Fruit fly (Drosophila melanogaster) whole organism, embryonic: ENCODE results near the gene CG17221.

Source experiments
- Adf1 ChIP-seq: fragments of 200-800 bp; sonication (Bioruptor generic); IDR thresholded peaks from 2 replicates; pipeline ENCODE4 v1.3.6; 2022; ENCODE audit warnings: missing biosample characterization, missing genetic modification characterization
- Asciz ChIP-seq: fragments of 200-800 bp; sonication (Bioruptor generic); optimal IDR thresholded peaks from 2 replicates; lab custom pipeline; 2017; ENCODE audit warnings: missing biosample characterization, mild to moderate bottlenecking, missing genetic modification characterization, missing genetic modification reagents
- CG10209 ChIP-seq: fragments of 200-800 bp; sonication (Bioruptor generic); optimal IDR thresholded peaks from 3 replicates; lab custom pipeline; 2017; ENCODE audit warnings: missing biosample characterization, mild to moderate bottlenecking, missing genetic modification characterization, missing genetic modification reagents
- CG11093 ChIP-seq: fragments of 200-800 bp; sonication (Bioruptor generic); IDR thresholded peaks from 3 replicates; pipeline ENCODE4 v1.3.6; 2022; ENCODE audit warnings: missing biosample characterization, missing genetic modification characterization
- CG12104 ChIP-seq: fragments of 200-800 bp; sonication (Bioruptor generic); optimal IDR thresholded peaks from 3 replicates; lab custom pipeline; 2016; ENCODE audit warnings: missing biosample characterization, missing genetic modification characterization
- CG12299 ChIP-seq: fragments of 200-800 bp; sonication (Bioruptor generic); optimal IDR thresholded peaks from 2 replicates; lab custom pipeline; 2018; ENCODE audit warnings: missing biosample characterization, mild to moderate bottlenecking, missing genetic modification characterization
- CG12659 ChIP-seq: fragments of 200-800 bp; sonication (Bioruptor generic); optimal IDR thresholded peaks from 3 replicates; lab custom pipeline; 2017; ENCODE audit warnings: mild to moderate bottlenecking, missing biosample characterization, missing genetic modification reagents, missing genetic modification characterization
- CG13287 ChIP-seq: fragments of 200-800 bp; sonication (Bioruptor generic); IDR thresholded peaks from 2 replicates; pipeline ENCODE4 v1.3.6; 2022; ENCODE audit warnings: missing biosample characterization, missing genetic modification characterization; ENCODE audit not compliant: partially characterized antibody
- CG13424 ChIP-seq: fragments of 200-800 bp; sonication (Bioruptor generic); optimal IDR thresholded peaks from 2 replicates; lab custom pipeline; 2019; ENCODE audit warnings: missing biosample characterization, mild to moderate bottlenecking, missing genetic modification characterization, moderate library complexity
- CG1529 ChIP-seq: fragments of 200-800 bp; sonication (Bioruptor generic); optimal IDR thresholded peaks from 3 replicates; lab custom pipeline; 2018; ENCODE audit warnings: missing biosample characterization, missing genetic modification characterization
- CG15601 ChIP-seq: fragments of 200-800 bp; sonication (Bioruptor generic); optimal IDR thresholded peaks from 3 replicates; lab custom pipeline; 2019; ENCODE audit warnings: missing biosample characterization, mild to moderate bottlenecking, missing genetic modification characterization, moderate library complexity
- CG17186 ChIP-seq: fragments of 200-800 bp; sonication (Bioruptor generic); optimal IDR thresholded peaks from 3 replicates; lab custom pipeline; 2017; ENCODE audit warnings: missing biosample characterization, missing genetic modification reagents, missing genetic modification characterization
- CG17361 ChIP-seq: fragments of 200-800 bp; sonication (Bioruptor generic); IDR thresholded peaks from 3 replicates; pipeline ENCODE4 v1.3.6; 2022; ENCODE audit warnings: missing biosample characterization, missing genetic modification characterization
- CG17829 ChIP-seq: fragments of 200-800 bp; optimal IDR thresholded peaks from 2 replicates; lab custom pipeline; 2019; ENCODE audit warnings: missing biosample characterization, mild to moderate bottlenecking, missing genetic modification characterization, moderate library complexity
- CG2120 ChIP-seq: fragments of 200-800 bp; sonication (Bioruptor generic); optimal IDR thresholded peaks from 3 replicates; lab custom pipeline; 2016; ENCODE audit warnings: missing biosample characterization, missing genetic modification characterization
- CG2202 ChIP-seq: fragments of 200-800 bp; sonication (Bioruptor generic); optimal IDR thresholded peaks from 2 replicates; lab custom pipeline; 2018; ENCODE audit warnings: missing biosample characterization, mild to moderate bottlenecking, missing genetic modification characterization
- CG2875 ChIP-seq: fragments of 200-800 bp; sonication (Bioruptor generic); optimal IDR thresholded peaks from 2 replicates; lab custom pipeline; 2017; ENCODE audit warnings: missing biosample characterization, mild to moderate bottlenecking, missing genetic modification characterization, missing genetic modification reagents
- CG31441 ChIP-seq: fragments of 200-800 bp; sonication (Bioruptor generic); IDR thresholded peaks from 2 replicates; pipeline ENCODE4 v1.3.6; 2022; ENCODE audit warnings: missing biosample characterization, missing genetic modification characterization
- CG33213 ChIP-seq: fragments of 200-800 bp; sonication (Bioruptor generic); optimal IDR thresholded peaks from 3 replicates; lab custom pipeline; 2016; ENCODE audit warnings: missing biosample characterization, missing genetic modification characterization
- CG3407 ChIP-seq: fragments of 200-800 bp; sonication (Bioruptor generic); optimal IDR thresholded peaks from 2 replicates; lab custom pipeline; 2018; ENCODE audit warnings: missing biosample characterization, mild to moderate bottlenecking, missing genetic modification characterization
- CG3995 ChIP-seq: fragments of 200-800 bp; sonication (Bioruptor generic); optimal IDR thresholded peaks from 3 replicates; lab custom pipeline; 2016; ENCODE audit warnings: missing biosample characterization, missing genetic modification characterization
- CG6272 ChIP-seq: fragments of 200-800 bp; sonication (Bioruptor generic); IDR thresholded peaks from 2 replicates; pipeline ENCODE4 v1.3.6; 2022; ENCODE audit warnings: missing biosample characterization, missing genetic modification characterization
- CG9215 ChIP-seq: fragments of 200-800 bp; sonication (Bioruptor generic); IDR thresholded peaks from 2 replicates; pipeline ENCODE4 v1.3.6; 2022; ENCODE audit warnings: missing biosample characterization, missing genetic modification characterization
- D ChIP-seq, 2 experiments: fragments of 200-800 bp in 1 of 2; fragments of >200 bp in 1 of 2; sonication (Bioruptor generic) in 1 of 2; optimal IDR thresholded peaks; 2 replicates in 1 of 2; 3 replicates in 1 of 2; lab custom pipeline; 2017; ENCODE audit warnings: mild to moderate bottlenecking in 1 of 2, missing biosample characterization in 1 of 2, missing genetic modification characterization in 1 of 2, missing genetic modification reagents in 1 of 2
- Doc3 ChIP-seq: fragments of 200-800 bp; sonication (Bioruptor generic); IDR thresholded peaks from 3 replicates; pipeline ENCODE4 v1.3.6; 2022; ENCODE audit warnings: missing biosample characterization, missing genetic modification characterization; ENCODE audit not compliant: partially characterized antibody
- E2f2 ChIP-seq: fragments of 200-800 bp; sonication (Bioruptor generic); IDR thresholded peaks from 2 replicates; pipeline ENCODE4 v1.3.6; 2022; ENCODE audit warnings: missing biosample characterization, missing genetic modification characterization
- MESR4 ChIP-seq: fragments of 200-800 bp; sonication (Bioruptor generic); optimal IDR thresholded peaks from 2 replicates; lab custom pipeline; 2018; ENCODE audit warnings: missing biosample characterization, mild to moderate bottlenecking, missing genetic modification characterization, moderate library complexity
- Oaz ChIP-seq: fragments of 200-800 bp; sonication (Bioruptor generic); IDR thresholded peaks from 2 replicates; pipeline ENCODE4 v1.3.6; 2022; ENCODE audit warnings: missing biosample characterization, missing genetic modification characterization
- Pdp1 ChIP-seq, 2 experiments: fragments of 200-800 bp; sonication (Bioruptor generic); optimal IDR thresholded peaks; 3 replicates each; lab custom pipeline; 2016; ENCODE audit warnings: missing biosample characterization in 2 of 2, missing genetic modification characterization in 2 of 2, mild to moderate bottlenecking in 1 of 2, moderate library complexity in 1 of 2
- Rfx ChIP-seq: fragments of 200-800 bp; sonication (Bioruptor generic); IDR thresholded peaks from 2 replicates; pipeline ENCODE4 v1.3.6; 2022; ENCODE audit warnings: missing biosample characterization, missing genetic modification characterization
- Scr ChIP-seq: fragments of 200-800 bp; sonication (Bioruptor generic); IDR thresholded peaks from 2 replicates; pipeline ENCODE4 v1.3.6; 2022; ENCODE audit warnings: missing biosample characterization, missing genetic modification characterization; ENCODE audit not compliant: partially characterized antibody
- ato ChIP-seq: fragments of 200-800 bp; sonication (Bioruptor generic); IDR thresholded peaks from 2 replicates; pipeline ENCODE4 v1.3.6; 2022; ENCODE audit warnings: missing biosample characterization, missing genetic modification characterization; ENCODE audit not compliant: partially characterized antibody
- dysf ChIP-seq: fragments of 200-800 bp; sonication (Bioruptor generic); IDR thresholded peaks from 3 replicates; pipeline ENCODE4 v1.3.6; 2022; ENCODE audit warnings: missing biosample characterization, missing genetic modification characterization
- gem ChIP-seq: fragments of 200-800 bp; sonication (Bioruptor generic); optimal IDR thresholded peaks from 2 replicates; lab custom pipeline; 2019; ENCODE audit warnings: missing biosample characterization, mild to moderate bottlenecking, missing genetic modification characterization, moderate library complexity
- gt ChIP-seq: fragments of 200-800 bp; sonication (Bioruptor generic); IDR thresholded peaks from 2 replicates; pipeline ENCODE4 v1.3.6; 2022; ENCODE audit warnings: missing biosample characterization, missing genetic modification characterization
- ken ChIP-seq: fragments of 200-800 bp; sonication (Bioruptor generic); IDR thresholded peaks from 3 replicates; pipeline ENCODE4 v1.3.6; 2022; ENCODE audit warnings: missing biosample characterization, missing genetic modification characterization
- klu ChIP-seq: fragments of 200-800 bp; sonication (Bioruptor generic); IDR thresholded peaks from 2 replicates; pipeline ENCODE4 v1.3.6; 2022; ENCODE audit warnings: missing biosample characterization, missing genetic modification characterization
- odd ChIP-seq: fragments of 200-800 bp; sonication (Bioruptor generic); optimal IDR thresholded peaks from 2 replicates; lab custom pipeline; 2017; ENCODE audit warnings: missing biosample characterization, mild to moderate bottlenecking, missing genetic modification characterization
- pan ChIP-seq, 4 experiments: fragments of >200 bp in 3 of 4; fragments of 200-800 bp in 1 of 4; sonication (Bioruptor generic) in 1 of 4; optimal IDR thresholded peaks in 3 of 4; IDR thresholded peaks in 1 of 4; 2 replicates each; pipeline versions ENCODE4 v1.3.6 to Lab custom; 2017 to 2022; ENCODE audit warnings: missing biosample characterization in 2 of 4, missing genetic modification characterization in 2 of 4, mixed read lengths in 1 of 4
- pum ChIP-seq: fragments of 200-800 bp; sonication (Bioruptor generic); optimal IDR thresholded peaks from 2 replicates; lab custom pipeline; 2016; ENCODE audit warnings: missing biosample characterization, missing genetic modification characterization
- ranshi ChIP-seq: fragments of 200-800 bp; sonication (Bioruptor generic); IDR thresholded peaks from 2 replicates; pipeline ENCODE4 v1.3.6; 2022; ENCODE audit warnings: missing biosample characterization, missing genetic modification characterization
- tio ChIP-seq: fragments of 200-800 bp; sonication (Bioruptor generic); optimal IDR thresholded peaks from 2 replicates; lab custom pipeline; 2017; ENCODE audit warnings: missing biosample characterization, missing genetic modification characterization, inconsistent platforms
- trem ChIP-seq: fragments of 200-800 bp; optimal IDR thresholded peaks from 3 replicates; lab custom pipeline; 2019; ENCODE audit warnings: missing biosample characterization, mild to moderate bottlenecking, missing genetic modification characterization, moderate library complexity

The CG17221 gene

DNA sequence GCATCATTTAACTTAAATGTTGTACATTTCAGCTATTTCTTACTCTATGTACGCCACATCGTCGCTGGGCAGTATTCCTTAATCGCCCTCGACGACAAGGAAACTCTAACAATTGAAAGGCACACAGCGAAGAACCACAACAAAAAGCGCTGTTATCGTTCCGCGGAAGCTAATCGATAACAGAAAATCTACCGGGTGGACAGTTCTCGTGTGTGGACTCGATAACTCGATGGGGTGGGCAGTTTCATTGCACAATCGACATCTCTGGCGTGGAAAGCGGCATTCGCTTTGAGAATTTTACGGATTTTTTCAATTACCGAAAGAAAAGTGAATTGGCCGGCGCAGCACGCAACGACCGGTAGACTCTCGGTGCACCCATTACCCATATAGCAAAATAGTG lies 16.8 kb upstream of the CG17221 start, which contains the start of the genes alpha4GT1 and Prp40 (continued):
- TF ChIP-seq pan (optimal IDR thresholded peaks at IDR 0.05; lab: Kevin White, UChicago) (no peak), pan (GFP tag; optimal IDR thresholded peaks at IDR 0.05 in 1 of 2, IDR thresholded peaks at IDR 0.05 in 1 of 2) (no peak), Asciz (GFP tag; lab: Kevin White, UChicago) (no peak), Doc3 (peak; percentile 64; the same call in 2 of the 3 replicates), CG17829 (tag; lab: Kevin White, UChicago) (no peak), tio (GFP tag; lab: Kevin White, UChicago) (no peak), CG9215 (GFP tag; lab: Robert Waterston, UW) (no peak), CG13424 (tag; lab: Kevin White, UChicago) (no peak), CG6272 (GFP tag; lab: Robert Waterston, UW) (no peak), ranshi (GFP tag; lab: Robert Waterston, UW) (no peak), trem (tag; lab: Kevin White, UChicago) (peak; percentile 99), CG13287 (peak; percentile 87), CG12104 (GFP tag; lab: Kevin White, UChicago) (no peak), CG3995 (GFP tag; lab: Kevin White, UChicago) (peak; percentile 39), CG12659 (GFP tag; lab: Kevin White, UChicago) (peak; percentile 54), CG17186 (GFP tag; lab: Kevin White, UChicago) (peak; percentile 73), Pdp1 (GFP tag; optimal IDR thresholded peaks at IDR 0.05; lab: Kevin White, UChicago) (no peak), CG1529 (GFP tag; lab: Kevin White, UChicago) (no peak), CG11093 (GFP tag; lab: Robert Waterston, UW) (no peak), CG3407 (GFP tag; lab: Kevin White, UChicago) (no peak), CG10209 (GFP tag; lab: Kevin White, UChicago) (no peak), CG12299 (tag; lab: Kevin White, UChicago) (no peak), ato (GFP tag; lab: Robert Waterston, UW) (peak; percentile 94), CG31441 (GFP tag; lab: Robert Waterston, UW) (no peak), CG2120 (GFP tag; lab: Kevin White, UChicago) (no peak), MESR4 (peak; percentile 77), D (optimal IDR thresholded peaks at IDR 0.05; lab: Kevin White, UChicago) (no peak), D (GFP tag; optimal IDR thresholded peaks at IDR 0.05; lab: Kevin White, UChicago) (no peak), CG2202 (tag; lab: Kevin White, UChicago) (no peak), gem (tag; lab: Kevin White, UChicago) (no peak), klu (GFP tag; lab: Robert Waterston, UW) (no peak), ken (GFP tag; lab: Robert Waterston, UW) (no peak), Oaz (no peak), E2f2 (peak; percentile 67), CG15601 (tag; lab: Kevin White, UChicago) (no peak), dysf (no peak), Adf1 (GFP tag; lab: Robert Waterston, UW) (no peak), CG33213 (GFP tag; lab: Kevin White, UChicago) (no peak), pum (GFP tag; lab: Kevin White, UChicago) (no peak), CG17361 (no peak), CG2875 (GFP tag; lab: Kevin White, UChicago) (no peak), gt (GFP tag; lab: Robert Waterston, UW) (no peak), Scr (GFP tag; lab: Robert Waterston, UW) (peak; percentile 73), Rfx (no peak), odd (GFP tag; lab: Kevin White, UChicago) (no peak)
- TF ChIP-seq, all 482 proteins: peak for 68
